Fruit fly (Drosophila melanogaster): ENCODE measurements around the gene CG17648.

- TF ChIP-seq psq (GFP tag; optimal IDR thresholded peaks at IDR 0.05) (no peak), CG32264 (GFP tag; optimal IDR thresholded peaks at IDR 0.05) (no peak), N (GFP tag; optimal IDR thresholded peaks at IDR 0.05) (no peak), usp (GFP tag; optimal IDR thresholded peaks at IDR 0.05) (no peak), Jra (GFP tag; optimal IDR thresholded peaks at IDR 0.05) (no peak), Dfd (GFP tag; optimal IDR thresholded peaks at IDR 0.05) (no peak), h (GFP tag; optimal IDR thresholded peaks at IDR 0.05) (peak; percentile 32), HLH106 (tag; optimal IDR thresholded peaks at IDR 0.05) (no peak), Hr78 (GFP tag; optimal IDR thresholded peaks at IDR 0.05) (no peak)
Observed at dm6 chr2L:1709316-1709715, 42.8 kb upstream of the CG17648 start.

Data from whole organism, wandering third instar larva.